Worm (Caenorhabditis elegans) whole organism, L3 larva: Measurements from ENCODE around the gene bath-26.
"Not testable (repeated sequence)": the region's sequence is repeated elsewhere in the genome, so short reads cannot be mapped to it uniquely, and the experiment has no call there.

Source experiments
- ZK546.5 ChIP-seq: sonication (generic microtip); optimal IDR thresholded peaks from 2 replicates; lab custom pipeline; 2017; ENCODE audit warnings: missing biosample characterization, missing genetic modification characterization
- aly-2 ChIP-seq: fragments of 150-350 bp; optimal IDR thresholded peaks from 2 replicates; lab custom pipeline; 2014; ENCODE audit warnings: missing biosample characterization, missing genetic modification characterization
- ceh-16 ChIP-seq: sonication (generic microtip); optimal IDR thresholded peaks from 2 replicates; lab custom pipeline; 2017; ENCODE audit warnings: missing biosample characterization, missing genetic modification characterization
- ceh-28 ChIP-seq: fragments of 150-350 bp; optimal IDR thresholded peaks from 2 replicates; lab custom pipeline; 2014; ENCODE audit warnings: missing biosample characterization, missing genetic modification reagents, missing genetic modification characterization
- ceh-82 ChIP-seq: fragments of 150-350 bp; optimal IDR thresholded peaks from 2 replicates; lab custom pipeline; 2014; ENCODE audit warnings: missing biosample characterization, missing genetic modification characterization
- ceh-9 ChIP-seq: sonication (generic microtip); optimal IDR thresholded peaks from 2 replicates; lab custom pipeline; 2018; ENCODE audit warnings: missing biosample characterization, missing genetic modification characterization
- daf-12 ChIP-seq: fragments of 150-350 bp; optimal IDR thresholded peaks from 2 replicates; lab custom pipeline; 2014; ENCODE audit warnings: missing biosample characterization, missing genetic modification reagents, missing genetic modification characterization
- egl-27 ChIP-seq: sonication (generic microtip); optimal IDR thresholded peaks from 4 replicates; lab custom pipeline; 2017; ENCODE audit warnings: missing biosample characterization, missing genetic modification reagents, missing genetic modification characterization
- egl-5 ChIP-seq: fragments of 150-350 bp; optimal IDR thresholded peaks from 2 replicates; lab custom pipeline; 2017; ENCODE audit warnings: missing biosample characterization, missing genetic modification reagents, missing genetic modification characterization, inconsistent platforms
- elt-1 ChIP-seq: fragments of 150-350 bp; optimal IDR thresholded peaks from 2 replicates; lab custom pipeline; 2014; ENCODE audit warnings: missing biosample characterization, missing genetic modification characterization
- elt-2 ChIP-seq: sonication (generic microtip); optimal IDR thresholded peaks from 2 replicates; lab custom pipeline; 2016; ENCODE audit warnings: missing genetic modification reagents, mild to moderate bottlenecking, missing genetic modification characterization, missing compliant biosample characterization
- elt-3 ChIP-seq, 3 experiments: fragments of 150-350 bp in 1 of 3; sonication (generic microtip) in 2 of 3; optimal IDR thresholded peaks; 2 replicates in 2 of 3; 4 replicates in 1 of 3; lab custom pipeline; 2014 to 2017; ENCODE audit warnings: missing biosample characterization in 3 of 3, missing genetic modification characterization in 3 of 3
- fkh-2 ChIP-seq: fragments of 150-350 bp; optimal IDR thresholded peaks from 2 replicates; lab custom pipeline; 2014; ENCODE audit warnings: missing biosample characterization, missing genetic modification reagents, missing genetic modification characterization
- fos-1 ChIP-seq: fragments of 150-350 bp; optimal IDR thresholded peaks from 2 replicates; lab custom pipeline; 2014; ENCODE audit warnings: missing biosample characterization, missing genetic modification characterization
- hmg-11 ChIP-seq: sonication (generic microtip); optimal IDR thresholded peaks from 2 replicates; lab custom pipeline; 2016; ENCODE audit warnings: missing genetic modification characterization, missing compliant biosample characterization
- jun-1 ChIP-seq: fragments of 150-350 bp; optimal IDR thresholded peaks from 2 replicates; lab custom pipeline; 2014; ENCODE audit warnings: missing biosample characterization, missing genetic modification reagents, missing genetic modification characterization
- lin-15B ChIP-seq: fragments of 150-350 bp; optimal IDR thresholded peaks from 2 replicates; lab custom pipeline; 2014; ENCODE audit warnings: missing biosample characterization, missing genetic modification characterization
- lin-39 ChIP-seq: fragments of 150-350 bp; optimal IDR thresholded peaks from 2 replicates; lab custom pipeline; 2018; ENCODE audit warnings: missing biosample characterization, missing genetic modification reagents, missing genetic modification characterization
- mml-1 ChIP-seq: fragments of 150-350 bp; sonication (generic microtip); optimal IDR thresholded peaks from 3 replicates; lab custom pipeline; 2014; ENCODE audit warnings: missing biosample characterization, missing genetic modification characterization
- nfya-1 ChIP-seq: sonication (generic microtip); optimal IDR thresholded peaks from 2 replicates; lab custom pipeline; 2017; ENCODE audit warnings: missing genetic modification characterization, mild to moderate bottlenecking, missing compliant biosample characterization, antibody characterized with exemption, moderate library complexity; ENCODE audit not compliant: insufficient read depth
- nhr-11 ChIP-seq: fragments of 150-350 bp; optimal IDR thresholded peaks from 2 replicates; lab custom pipeline; 2014; ENCODE audit warnings: missing biosample characterization, missing genetic modification characterization
- nhr-23 ChIP-seq: fragments of 150-350 bp; optimal IDR thresholded peaks from 2 replicates; lab custom pipeline; 2014; ENCODE audit warnings: missing biosample characterization, missing genetic modification reagents, missing genetic modification characterization
- nhr-28 ChIP-seq: fragments of 150-350 bp; optimal IDR thresholded peaks from 2 replicates; lab custom pipeline; 2014; ENCODE audit warnings: missing biosample characterization, missing genetic modification characterization
- nhr-76 ChIP-seq: fragments of 150-350 bp; sonication (generic microtip); optimal IDR thresholded peaks from 5 replicates; lab custom pipeline; 2014; ENCODE audit warnings: missing biosample characterization, missing genetic modification characterization
- nhr-77 ChIP-seq: fragments of 150-350 bp; optimal IDR thresholded peaks from 2 replicates; lab custom pipeline; 2014; ENCODE audit warnings: missing biosample characterization, missing genetic modification characterization
- pha-4 ChIP-seq: fragments of 150-350 bp; optimal IDR thresholded peaks from 2 replicates; lab custom pipeline; 2014; ENCODE audit warnings: missing biosample characterization, missing genetic modification reagents, missing genetic modification characterization
- pqm-1 ChIP-seq: fragments of 150-350 bp; optimal IDR thresholded peaks from 2 replicates; lab custom pipeline; 2017; ENCODE audit warnings: missing biosample characterization, missing genetic modification characterization, inconsistent platforms
- skn-1 ChIP-seq: fragments of 150-350 bp; optimal IDR thresholded peaks from 2 replicates; lab custom pipeline; 2014; ENCODE audit warnings: missing biosample characterization, missing genetic modification characterization
- snpc-4 ChIP-seq: fragments of 150-350 bp; optimal IDR thresholded peaks from 2 replicates; lab custom pipeline; 2014; ENCODE audit warnings: missing biosample characterization, missing genetic modification characterization
- unc-39 ChIP-seq: sonication (generic microtip); optimal IDR thresholded peaks from 4 replicates; lab custom pipeline; 2017; ENCODE audit warnings: missing biosample characterization, missing genetic modification characterization
- zag-1 ChIP-seq: fragments of 150-350 bp; optimal IDR thresholded peaks from 2 replicates; lab custom pipeline; 2014; ENCODE audit warnings: missing biosample characterization, missing genetic modification characterization
- ztf-11 ChIP-seq: fragments of 150-350 bp; optimal IDR thresholded peaks from 2 replicates; lab custom pipeline; 2014; ENCODE audit warnings: missing biosample characterization, missing genetic modification characterization
- ztf-4 ChIP-seq: fragments of 150-350 bp; optimal IDR thresholded peaks from 2 replicates; lab custom pipeline; 2014; ENCODE audit warnings: missing biosample characterization, missing genetic modification characterization

Gene bath-26

ce11 chrII:1635969-1636368, 35.4 kb upstream of the bath-26 start:
- no peak for TF ChIP-seq fkh-2 (tag; lab: Kevin White, UChicago)
- TF ChIP-seq elt-2 (tag; lab: Kevin White, UChicago) = peak; percentile 70
- TF ChIP-seq pqm-1 (tag; lab: Kevin White, UChicago) = peak; percentile 47
- TF ChIP-seq nhr-28 (tag; lab: Kevin White, UChicago) = no peak

ce11 chrII:1633490-1633889, 32.9 kb upstream of the bath-26 start, which contains the start of gene C08E3.1:
Gene C08E3.1, plus strand, starts transcription at chrII:1633790.
- TF ChIP-seq ceh-28; unc-39 (tag; lab: Kevin White, UChicago); ceh-82 (tag; lab: Kevin White, UChicago): not testable (repeated sequence)

ce11 chrII:1632216-1632615, 31.7 kb upstream of the bath-26 start, which contains the start of gene C08E3.13:
Gene C08E3.13, minus strand, starts transcription at chrII:1632316.
- TF ChIP-seq fos-1; ztf-11 (tag; lab: Kevin White, UChicago); elt-2 (tag; lab: Kevin White, UChicago): not testable (repeated sequence)

- TF ChIP-seq jun-1 (tag; lab: Kevin White, UChicago); pha-4; daf-12 (tag; lab: Kevin White, UChicago): not testable (repeated sequence)
Measured at ce11 chrII:1627783-1628182, 27.2 kb upstream of the bath-26 start, which contains the start of gene C08E3.15. Gene C08E3.15, minus strand, starts transcription at chrII:1627883.

- TF ChIP-seq elt-1 (tag; lab: Kevin White, UChicago) = no peak
- TF ChIP-seq elt-3 (tag; optimal IDR thresholded peaks at IDR 0.05; lab: Kevin White, UChicago) = no peak
- no peak for TF ChIP-seq lin-15B (tag; lab: Kevin White, UChicago)
Measured at ce11 chrII:1625666-1626065, 25.1 kb upstream of the bath-26 start, which contains the start of gene C08E3.14. Gene C08E3.14, plus strand, starts transcription at chrII:1625966.

- TF ChIP-seq unc-39 (tag; lab: Kevin White, UChicago) = no peak
- no peak for TF ChIP-seq nhr-77 (tag; lab: Kevin White, UChicago)
- no peak for TF ChIP-seq ceh-9
- no peak for TF ChIP-seq elt-3 (tag; optimal IDR thresholded peaks at IDR 0.05; lab: Kevin White, UChicago)
- no peak for TF ChIP-seq aly-2 (tag; lab: Kevin White, UChicago)
- no peak for TF ChIP-seq hmg-11
- TF ChIP-seq egl-27 (tag; lab: Kevin White, UChicago) = no peak
- TF ChIP-seq mml-1 (tag; lab: Kevin White, UChicago) = no peak
- TF ChIP-seq nhr-76 (tag; lab: Kevin White, UChicago) = no peak
- no peak for TF ChIP-seq nhr-28 (tag; lab: Kevin White, UChicago)
- no peak for TF ChIP-seq nfya-1 (tag; lab: Kevin White, UChicago)
- TF ChIP-seq ztf-4 (tag; lab: Kevin White, UChicago) = no peak
- TF ChIP-seq ceh-82 (tag; lab: Kevin White, UChicago) = no peak
- TF ChIP-seq, all 47 proteins: peak for 0
Measured at ce11 chrII:1624572-1624971, 24.0 kb upstream of the bath-26 start, which contains the start of gene fbxa-160. Gene fbxa-160, minus strand, starts transcription at chrII:1624672.

- no peak for TF ChIP-seq hmg-11
- TF ChIP-seq egl-5 (tag; lab: Kevin White, UChicago) = no peak
- no peak for TF ChIP-seq ZK546.5 (tag; lab: Kevin White, UChicago)
- TF ChIP-seq ztf-4 (tag; lab: Kevin White, UChicago) = no peak
- no peak for TF ChIP-seq mml-1 (tag; lab: Kevin White, UChicago)
- peak; percentile 84 for TF ChIP-seq pqm-1 (tag; lab: Kevin White, UChicago)
- TF ChIP-seq aly-2 (tag; lab: Kevin White, UChicago) = no peak
- TF ChIP-seq nhr-23 (tag; lab: Kevin White, UChicago) = no peak
- no peak for TF ChIP-seq ceh-82 (tag; lab: Kevin White, UChicago)
- peak; percentile 93 for TF ChIP-seq elt-2 (tag; lab: Kevin White, UChicago)
- no peak for TF ChIP-seq elt-3 (tag; optimal IDR thresholded peaks at IDR 0.05; lab: Kevin White, UChicago)
- peak; percentile 65 for TF ChIP-seq pha-4
- TF ChIP-seq lin-39 (tag; lab: Kevin White, UChicago) = no peak
- TF ChIP-seq unc-39 (tag; lab: Kevin White, UChicago) = no peak
- TF ChIP-seq nhr-76 (tag; lab: Kevin White, UChicago) = no peak
- no peak for TF ChIP-seq zag-1 (tag; lab: Kevin White, UChicago)
- no peak for TF ChIP-seq nhr-28 (tag; lab: Kevin White, UChicago)
- TF ChIP-seq jun-1 (tag; lab: Kevin White, UChicago) = peak; percentile 67
- TF ChIP-seq nhr-11 (tag; lab: Kevin White, UChicago) = no peak
- TF ChIP-seq lin-15B (tag; lab: Kevin White, UChicago) = no peak
- no peak for TF ChIP-seq skn-1
- TF ChIP-seq ceh-9 = no peak
- no peak for TF ChIP-seq egl-27 (tag; lab: Kevin White, UChicago)
- no peak for TF ChIP-seq daf-12 (tag; lab: Kevin White, UChicago)
- TF ChIP-seq fkh-2 (tag; lab: Kevin White, UChicago) = no peak
- no peak for TF ChIP-seq snpc-4 (tag; lab: Kevin White, UChicago)
- no peak for TF ChIP-seq elt-1 (tag; lab: Kevin White, UChicago)
- TF ChIP-seq ceh-16 = no peak
Measured at ce11 chrII:1621795-1622194, 21.2 kb upstream of the bath-26 start.
